Fruit fly (Drosophila melanogaster): ENCODE data around the gene CG8300.

Gene CG8300

DNA sequence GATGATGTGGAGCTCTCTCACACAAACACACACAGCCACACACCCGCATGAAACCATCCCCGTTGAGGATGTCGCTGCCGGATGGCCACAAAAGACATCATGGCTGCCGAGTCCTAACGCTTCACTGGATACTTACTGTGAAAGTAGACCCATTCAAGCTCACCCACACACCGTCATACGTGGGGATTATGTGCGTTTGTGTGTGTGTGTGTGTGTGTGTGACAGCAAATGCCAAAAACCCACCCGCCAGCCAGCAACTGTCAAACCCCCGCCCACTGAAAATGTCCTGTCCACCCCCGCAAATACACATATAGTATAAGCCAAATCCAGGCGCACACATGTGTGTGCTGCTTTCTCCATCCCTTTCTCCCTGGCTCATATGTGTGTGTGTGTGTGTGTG is 19.8 kb downstream of the CG8300 start:
- TF ChIP-seq CG17801 (GFP tag; optimal IDR thresholded peaks at IDR 0.05; ENCODE audit: partially characterized antibody) = no peak

DNA sequence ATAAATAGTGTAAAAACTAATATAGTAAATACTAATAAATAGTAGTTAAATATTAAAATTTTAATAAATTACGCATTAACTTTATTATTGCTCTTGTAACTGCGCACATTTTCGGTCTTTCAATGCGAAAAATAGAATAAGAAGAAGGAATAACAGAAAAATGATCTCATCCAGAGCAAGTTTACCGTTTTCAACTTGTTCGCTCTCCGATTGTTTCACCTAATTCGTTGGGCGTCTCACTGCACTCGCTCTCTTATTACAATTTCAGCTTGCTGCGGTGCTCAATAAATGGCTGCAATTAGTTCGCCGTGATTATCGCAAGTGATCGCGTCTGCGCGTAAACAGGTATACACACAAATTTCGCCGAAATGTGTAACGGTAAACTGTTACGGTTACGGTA is 32.7 kb downstream of the CG8300 start, which contains the start of gene Cph:
Gene Cph (plus strand): TSS at position 301 of the 400 bp plus-strand sequence.
- no peak for TF ChIP-seq CG17801 (GFP tag; optimal IDR thresholded peaks at IDR 0.05; ENCODE audit: partially characterized antibody)

DNA sequence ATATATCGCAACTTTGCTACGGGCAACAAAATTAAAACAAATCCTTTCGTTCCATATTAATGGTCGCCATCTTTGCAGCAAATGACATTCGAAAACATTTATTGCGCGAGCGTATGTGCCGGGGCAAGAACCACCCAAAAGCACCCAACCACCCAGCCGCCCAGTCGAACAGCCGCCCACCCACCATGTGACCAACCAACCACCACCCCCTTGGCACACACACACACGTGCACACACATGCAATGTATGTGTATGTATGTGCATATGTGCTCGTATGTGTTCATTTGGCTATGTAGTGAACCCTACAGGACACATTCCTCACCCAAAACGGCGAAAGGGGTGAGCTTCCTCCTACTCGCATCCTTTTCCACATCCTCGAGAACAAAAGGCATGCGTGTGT is 35.3 kb downstream of the CG8300 start:
- no peak for TF ChIP-seq CG17801 (GFP tag; optimal IDR thresholded peaks at IDR 0.05; ENCODE audit: partially characterized antibody)

- TF ChIP-seq CG17801 (GFP tag; optimal IDR thresholded peaks at IDR 0.05; ENCODE audit: partially characterized antibody) = no peak
Observed at dm6 chrX:7141753-7142152, 37.1 kb downstream of the CG8300 start.

dm6 chrX:7151290-7152038 is 46.8 kb downstream of the CG8300 start:
- TF ChIP-seq CG17801 (GFP tag; optimal IDR thresholded peaks at IDR 0.05; ENCODE audit: partially characterized antibody) = no peak

- TF ChIP-seq CG17801 (GFP tag; optimal IDR thresholded peaks at IDR 0.05; ENCODE audit: partially characterized antibody) = no peak
Observed at dm6 chrX:7152851-7153250, 48.2 kb downstream of the CG8300 start.
